Fruit fly (Drosophila melanogaster) whole organism, pupa: ENCODE measurements around the gene CG33111.

Experiments used
- CG10348 ChIP-seq: fragments of 200-800 bp; sonication (Bioruptor generic); IDR thresholded peaks from 2 replicates; pipeline ENCODE4 v1.3.6; 2022; ENCODE audit warnings: missing biosample characterization, missing genetic modification characterization
- CG12605 ChIP-seq: fragments of 200-800 bp; sonication (Bioruptor generic); IDR thresholded peaks from 2 replicates; pipeline ENCODE4 v1.3.6; 2022; ENCODE audit warnings: missing biosample characterization, missing genetic modification characterization
- CG13204 ChIP-seq: fragments of 200-800 bp; sonication (Bioruptor generic); optimal IDR thresholded peaks from 2 replicates; lab custom pipeline; 2018; ENCODE audit warnings: missing biosample characterization, mild to moderate bottlenecking, missing genetic modification characterization, moderate library complexity
- CG14655 ChIP-seq: fragments of 200-800 bp; sonication (Bioruptor generic); optimal IDR thresholded peaks from 3 replicates; lab custom pipeline; 2017; ENCODE audit warnings: mild to moderate bottlenecking, missing biosample characterization, missing genetic modification reagents, missing genetic modification characterization
- CG15710 ChIP-seq: fragments of 200-800 bp; sonication (Bioruptor generic); optimal IDR thresholded peaks from 2 replicates; lab custom pipeline; 2018; ENCODE audit warnings: missing biosample characterization, mild to moderate bottlenecking, missing genetic modification characterization, moderate library complexity
- CG17806 ChIP-seq: fragments of 200-800 bp; sonication (Bioruptor generic); optimal IDR thresholded peaks from 2 replicates; lab custom pipeline; 2018; ENCODE audit warnings: missing biosample characterization, mild to moderate bottlenecking, missing genetic modification characterization, moderate library complexity
- CG32121 ChIP-seq: fragments of 200-800 bp; sonication (Bioruptor generic); IDR thresholded peaks from 2 replicates; pipeline ENCODE4 v1.3.6; 2022; ENCODE audit warnings: missing biosample characterization, missing genetic modification characterization
- CG34367 ChIP-seq: fragments of 200-800 bp; sonication (Bioruptor generic); optimal IDR thresholded peaks from 2 replicates; lab custom pipeline; 2018; ENCODE audit warnings: missing biosample characterization, mild to moderate bottlenecking, missing genetic modification characterization
- CG4496 ChIP-seq: fragments of 200-800 bp; sonication (Bioruptor generic); IDR thresholded peaks from 3 replicates; pipeline ENCODE4 v1.3.6; 2022; ENCODE audit warnings: missing biosample characterization, missing genetic modification characterization
- CG8159 ChIP-seq: fragments of 200-800 bp; sonication (Bioruptor generic); optimal IDR thresholded peaks from 3 replicates; lab custom pipeline; 2018; ENCODE audit warnings: missing biosample characterization, mild to moderate bottlenecking, missing genetic modification characterization, moderate library complexity
- CG8301 ChIP-seq: fragments of 200-800 bp; sonication (Bioruptor generic); optimal IDR thresholded peaks from 2 replicates; lab custom pipeline; 2018; ENCODE audit warnings: missing biosample characterization, mild to moderate bottlenecking, missing genetic modification characterization
- CG9948 ChIP-seq: fragments of 200-800 bp; sonication (Bioruptor generic); optimal IDR thresholded peaks from 2 replicates; lab custom pipeline; 2018; ENCODE audit warnings: missing biosample characterization, mild to moderate bottlenecking, missing genetic modification characterization, moderate library complexity
- D1 ChIP-seq: fragments of 200-800 bp; sonication (Bioruptor generic); optimal IDR thresholded peaks from 2 replicates; lab custom pipeline; 2018; ENCODE audit warnings: missing biosample characterization, mild to moderate bottlenecking, missing genetic modification characterization, moderate library complexity
- EcR ChIP-seq: fragments of 200-800 bp; sonication (Bioruptor generic); optimal IDR thresholded peaks from 3 replicates; lab custom pipeline; 2019; ENCODE audit warnings: missing biosample characterization, missing genetic modification characterization, mild to moderate bottlenecking, moderate library complexity, missing genetic modification reagents
- Ets98B ChIP-seq: fragments of 200-800 bp; sonication (Bioruptor generic); IDR thresholded peaks from 2 replicates; pipeline ENCODE4 v1.3.6; 2022; ENCODE audit warnings: missing biosample characterization, missing genetic modification characterization
- Pif1A ChIP-seq: fragments of 200-800 bp; sonication (Bioruptor generic); optimal IDR thresholded peaks from 3 replicates; lab custom pipeline; 2016; ENCODE audit warnings: missing biosample characterization, missing genetic modification characterization
- Pif1B ChIP-seq: fragments of 200-800 bp; sonication (Bioruptor generic); optimal IDR thresholded peaks from 3 replicates; lab custom pipeline; 2016; ENCODE audit warnings: missing biosample characterization, missing genetic modification characterization
- Snoo ChIP-seq: fragments of 200-800 bp; sonication (Bioruptor generic); optimal IDR thresholded peaks from 3 replicates; lab custom pipeline; 2017; ENCODE audit warnings: missing biosample characterization, mild to moderate bottlenecking, missing genetic modification characterization, inconsistent platforms
- fd96Ca ChIP-seq: fragments of 200-800 bp; sonication (Bioruptor generic); IDR thresholded peaks from 3 replicates; pipeline ENCODE4 v1.3.6; 2022; ENCODE audit warnings: missing biosample characterization, missing genetic modification characterization
- gl ChIP-seq: fragments of 200-800 bp; sonication (Bioruptor generic); optimal IDR thresholded peaks from 2 replicates; lab custom pipeline; 2018; ENCODE audit warnings: missing biosample characterization, mild to moderate bottlenecking, missing genetic modification characterization
- rn ChIP-seq: fragments of 200-800 bp; sonication (Bioruptor generic); IDR thresholded peaks from 2 replicates; pipeline ENCODE4 v1.3.6; 2022; ENCODE audit warnings: missing biosample characterization, missing genetic modification characterization

The CG33111 gene

dm6 chr3R:23846107-23846506 lies 27.1 kb upstream of the CG33111 start:
- TF ChIP-seq CG17806 (tag; lab: Kevin White, UChicago): no peak

- TF ChIP-seq CG13204 (GFP tag; lab: Kevin White, UChicago) (peak; percentile 13), CG9948 (tag; lab: Kevin White, UChicago) (no peak), EcR (GFP tag; lab: Kevin White, UChicago) (no peak), CG14655 (no peak)
- TF ChIP-seq, all 21 proteins: peak for 1
Measured at dm6 chr3R:23831696-23832095, 12.7 kb upstream of the CG33111 start.

- no peak for TF ChIP-seq Pif1A
- no peak for TF ChIP-seq CG8159 (tag; lab: Kevin White, UChicago)
- no peak for TF ChIP-seq CG34367 (tag; lab: Kevin White, UChicago)
- no peak for TF ChIP-seq CG15710
- TF ChIP-seq EcR (GFP tag; lab: Kevin White, UChicago): no peak
- no peak for TF ChIP-seq Pif1B (GFP tag; lab: Kevin White, UChicago)
- no peak for TF ChIP-seq CG17806 (tag; lab: Kevin White, UChicago)
- TF ChIP-seq CG14655: no peak
- no peak for TF ChIP-seq rn
- TF ChIP-seq fd96Ca: no peak
- TF ChIP-seq CG13204 (GFP tag; lab: Kevin White, UChicago): no peak
- no peak for TF ChIP-seq Ets98B (GFP tag; lab: Robert Waterston, UW)
- TF ChIP-seq CG12605 (GFP tag; lab: Robert Waterston, UW): no peak
Measured at dm6 chr3R:23827093-23827492, 8.1 kb upstream of the CG33111 start.

- TF ChIP-seq CG4496 (0 out of 3 replicates have a peak, but pooled peaks have one; percentile 17), fd96Ca (peak; percentile 31; the same call in 1 of the 3 replicates), Pif1A (peak; percentile 3), gl (tag; lab: Kevin White, UChicago) (no peak)
- TF ChIP-seq, all 21 proteins: peak for 3
Measured at dm6 chr3R:23823678-23824077, 4.6 kb upstream of the CG33111 start.

- no peak for TF ChIP-seq CG10348 (GFP tag; lab: Robert Waterston, UW)
- no peak for TF ChIP-seq CG14655
- no peak for TF ChIP-seq CG34367 (tag; lab: Kevin White, UChicago)
- no peak for TF ChIP-seq CG17806 (tag; lab: Kevin White, UChicago)
- no peak for TF ChIP-seq Pif1A
- no peak for TF ChIP-seq CG9948 (tag; lab: Kevin White, UChicago)
- TF ChIP-seq rn: no peak
- no peak for TF ChIP-seq CG32121 (GFP tag; lab: Robert Waterston, UW)
- no peak for TF ChIP-seq Pif1B (GFP tag; lab: Kevin White, UChicago)
- no peak for TF ChIP-seq CG4496
- TF ChIP-seq fd96Ca: no peak
- TF ChIP-seq gl (tag; lab: Kevin White, UChicago): no peak
- no peak for TF ChIP-seq Ets98B (GFP tag; lab: Robert Waterston, UW)
- no peak for TF ChIP-seq EcR (GFP tag; lab: Kevin White, UChicago)
- no peak for TF ChIP-seq Snoo (tag; lab: Kevin White, UChicago)
Measured at dm6 chr3R:23822969-23823368, 3.9 kb upstream of the CG33111 start.

- TF ChIP-seq CG9948 (tag; lab: Kevin White, UChicago): peak; percentile 9
- TF ChIP-seq fd96Ca: no peak
- no peak for TF ChIP-seq gl (tag; lab: Kevin White, UChicago)
- peak; percentile 24; the same call in 1 of the 3 replicates for TF ChIP-seq CG4496
- TF ChIP-seq CG12605 (GFP tag; lab: Robert Waterston, UW): no peak
- TF ChIP-seq CG32121 (GFP tag; lab: Robert Waterston, UW): peak; percentile 20; the same call in 1 of the 2 replicates
- TF ChIP-seq Pif1A: no peak
- no peak for TF ChIP-seq D1 (tag; lab: Kevin White, UChicago)
- no peak for TF ChIP-seq CG15710
- TF ChIP-seq EcR (GFP tag; lab: Kevin White, UChicago): no peak
Measured at dm6 chr3R:23820290-23820689, 1.3 kb upstream of the CG33111 start.

dm6 chr3R:23817566-23818202 lies 1.4 kb downstream of the CG33111 start:
- TF ChIP-seq Pif1B (GFP tag; lab: Kevin White, UChicago) (no peak), gl (tag; lab: Kevin White, UChicago) (no peak), CG15710 (peak; percentile 62), fd96Ca (peak; percentile 88), CG10348 (GFP tag; lab: Robert Waterston, UW) (peak; percentile 58), Ets98B (GFP tag; lab: Robert Waterston, UW) (peak; percentile 78), D1 (tag; lab: Kevin White, UChicago) (no peak), CG32121 (GFP tag; lab: Robert Waterston, UW) (peak; percentile 83), CG9948 (tag; lab: Kevin White, UChicago) (no peak), CG4496 (peak; percentile 86; the same call in 2 of the 3 replicates), CG8159 (tag; lab: Kevin White, UChicago) (no peak), CG14655 (no peak), CG13204 (GFP tag; lab: Kevin White, UChicago) (no peak), Pif1A (no peak), CG12605 (GFP tag; lab: Robert Waterston, UW) (no peak; the same call in 1 of the 2 replicates), CG17806 (tag; lab: Kevin White, UChicago) (no peak), EcR (GFP tag; lab: Kevin White, UChicago) (peak; percentile 92), Snoo (tag; lab: Kevin White, UChicago) (no peak), rn (peak; percentile 53; the same call in 1 of the 2 replicates), CG8301 (no peak), CG34367 (tag; lab: Kevin White, UChicago) (no peak)
